Fruit fly (Drosophila melanogaster): ENCODE measurements around the gene CG10663.
A peak's percentile ranks its signal among the peaks of the same experiment; 100 is the strongest.

Gene CG10663

dm6 chr3L:12469684-12470083, 15.2 kb downstream of the CG10663 start, which contains the start of gene CG32102:
TSS of gene CG32102 (minus strand) at chr3L:12469784.
- TF ChIP-seq Blimp-1 (GFP tag; optimal IDR thresholded peaks at IDR 0.05) (no peak), lz (GFP tag; optimal IDR thresholded peaks at IDR 0.05) (no peak), Eip93F (GFP tag; optimal IDR thresholded peaks at IDR 0.05) (no peak), topi (GFP tag; optimal IDR thresholded peaks at IDR 0.05) (no peak), CG4318 (GFP tag; optimal IDR thresholded peaks at IDR 0.05) (no peak), Sox15 (GFP tag; optimal IDR thresholded peaks at IDR 0.05) (no peak), salr (GFP tag; optimal IDR thresholded peaks at IDR 0.05) (no peak), Eip78C (GFP tag) (no peak), Sox14 (GFP tag; optimal IDR thresholded peaks at IDR 0.05) (no peak), CG8632 (GFP tag; optimal IDR thresholded peaks at IDR 0.05) (no peak), CG15336 (GFP tag; IDR thresholded peaks at IDR 0.05) (no peak), OdsH (GFP tag; optimal IDR thresholded peaks at IDR 0.05) (no peak), CG6163 (GFP tag; IDR thresholded peaks at IDR 0.05) (no peak), Smox (GFP tag; optimal IDR thresholded peaks at IDR 0.05) (no peak), CG11294 (GFP tag; IDR thresholded peaks at IDR 0.05) (no peak), fd59A (GFP tag; optimal IDR thresholded peaks at IDR 0.05) (no peak), fkh (GFP tag; optimal IDR thresholded peaks at IDR 0.05) (no peak), CG1621 (tag; optimal IDR thresholded peaks at IDR 0.05) (no peak), svp (GFP tag) (no peak), Met (GFP tag; optimal IDR thresholded peaks at IDR 0.05) (no peak)

- peak; percentile 37 for TF ChIP-seq Eip78C (GFP tag)
- no peak for TF ChIP-seq Ets96B (tag; optimal IDR thresholded peaks at IDR 0.05)
- peak; percentile 22 for TF ChIP-seq esn (GFP tag; optimal IDR thresholded peaks at IDR 0.05)
- TF ChIP-seq fkh (GFP tag; optimal IDR thresholded peaks at IDR 0.05), result peak; percentile 100
- TF ChIP-seq CG9139 (GFP tag; optimal IDR thresholded peaks at IDR 0.05), result no peak
- peak; percentile 12 for TF ChIP-seq CG8632 (GFP tag; optimal IDR thresholded peaks at IDR 0.05)
- peak in 1 of 2 experiments; percentile 38 for TF ChIP-seq salr (GFP tag; optimal IDR thresholded peaks at IDR 0.05)
- peak; percentile 9 for TF ChIP-seq CG6792 (GFP tag; optimal IDR thresholded peaks at IDR 0.05)
These were observed 16.8 kb downstream of the CG10663 start, which contains the start of gene eyg for dm6 chr3L:12468016-12468415. TSS of gene eyg (minus strand) at chr3L:12468021.

dm6 chr3L:12465229-12465628, 19.6 kb downstream of the CG10663 start:
- TF ChIP-seq CG3919 (GFP tag; optimal IDR thresholded peaks at IDR 0.05) (no peak), net (GFP tag; optimal IDR thresholded peaks at IDR 0.05) (no peak), Eip78C (GFP tag) (peak; percentile 64), topi (GFP tag; optimal IDR thresholded peaks at IDR 0.05) (peak; percentile 31), OdsH (GFP tag; optimal IDR thresholded peaks at IDR 0.05) (no peak), cyc (GFP tag; optimal IDR thresholded peaks at IDR 0.05) (peak; percentile 47)

dm6 chr3L:12463580-12463979, 21.3 kb downstream of the CG10663 start:
- TF ChIP-seq CG10631 (GFP tag; optimal IDR thresholded peaks at IDR 0.05), result no peak
- no peak for TF ChIP-seq CG7368 (GFP tag; optimal IDR thresholded peaks at IDR 0.05)
- no peak for TF ChIP-seq cyc (GFP tag; optimal IDR thresholded peaks at IDR 0.05)
- TF ChIP-seq net (GFP tag; optimal IDR thresholded peaks at IDR 0.05), result no peak

dm6 chr3L:12461953-12462352, 22.9 kb downstream of the CG10663 start:
- no peak for TF ChIP-seq Blimp-1 (GFP tag; optimal IDR thresholded peaks at IDR 0.05)
- TF ChIP-seq CG6792 (GFP tag; optimal IDR thresholded peaks at IDR 0.05), result no peak
- no peak for TF ChIP-seq CG3032 (tag; optimal IDR thresholded peaks at IDR 0.05)
- TF ChIP-seq CG8319 (GFP tag; optimal IDR thresholded peaks at IDR 0.05), result no peak
- TF ChIP-seq acj6 (GFP tag; optimal IDR thresholded peaks at IDR 0.05), result no peak
- no peak for TF ChIP-seq lz (GFP tag; optimal IDR thresholded peaks at IDR 0.05)
- no peak for TF ChIP-seq spab (GFP tag; optimal IDR thresholded peaks at IDR 0.05)
- TF ChIP-seq Lpt (GFP tag; optimal IDR thresholded peaks at IDR 0.05), result no peak
- TF ChIP-seq cyc (GFP tag; optimal IDR thresholded peaks at IDR 0.05), result no peak
- TF ChIP-seq topi (GFP tag; optimal IDR thresholded peaks at IDR 0.05), result no peak
- no peak for TF ChIP-seq Sox15 (GFP tag; optimal IDR thresholded peaks at IDR 0.05)
- TF ChIP-seq CG10669 (GFP tag; optimal IDR thresholded peaks at IDR 0.05), result no peak
